Fruit fly (Drosophila melanogaster): ENCODE results near the gene EloB.

EloB gene

dm6 chr3R:20549017-20549854 is 30.4 kb downstream of the EloB start:
- TF ChIP-seq CG14655 (GFP tag; optimal IDR thresholded peaks at IDR 0.05) (no peak), rn (GFP tag; IDR thresholded peaks at IDR 0.05) (no peak), CG17806 (tag; optimal IDR thresholded peaks at IDR 0.05) (no peak), gl (tag; optimal IDR thresholded peaks at IDR 0.05) (no peak), CG15710 (tag; optimal IDR thresholded peaks at IDR 0.05) (no peak), D1 (tag; optimal IDR thresholded peaks at IDR 0.05) (no peak), CG13204 (GFP tag; optimal IDR thresholded peaks at IDR 0.05) (no peak), CG10348 (GFP tag; IDR thresholded peaks at IDR 0.05) (no peak), CG8159 (tag; optimal IDR thresholded peaks at IDR 0.05) (no peak), Pif1B (GFP tag; optimal IDR thresholded peaks at IDR 0.05) (no peak), CG32121 (GFP tag; IDR thresholded peaks at IDR 0.05) (0 out of 2 replicates have a peak, but pooled peaks have one; percentile 36), Snoo (tag; optimal IDR thresholded peaks at IDR 0.05) (no peak), Ets98B (GFP tag; IDR thresholded peaks at IDR 0.05) (peak; percentile 60), CG9948 (tag; optimal IDR thresholded peaks at IDR 0.05) (no peak), Pif1A (GFP tag; optimal IDR thresholded peaks at IDR 0.05) (no peak), fd96Ca (GFP tag; IDR thresholded peaks at IDR 0.05) (peak; percentile 55; the same call in 2 of the 3 replicates), CG8301 (tag; optimal IDR thresholded peaks at IDR 0.05) (no peak), CG4496 (GFP tag; IDR thresholded peaks at IDR 0.05) (0 out of 3 replicates have a peak, but pooled peaks have one; percentile 31), CG12605 (GFP tag; IDR thresholded peaks at IDR 0.05) (0 out of 2 replicates have a peak, but pooled peaks have one; percentile 22), EcR (GFP tag; optimal IDR thresholded peaks at IDR 0.05) (peak; percentile 86), CG34367 (tag; optimal IDR thresholded peaks at IDR 0.05) (no peak)

dm6 chr3R:20548255-20548654 is 31.4 kb downstream of the EloB start:
- TF ChIP-seq CG12605 (GFP tag; IDR thresholded peaks at IDR 0.05) (no peak), fd96Ca (GFP tag; IDR thresholded peaks at IDR 0.05) (no peak), CG8159 (tag; optimal IDR thresholded peaks at IDR 0.05) (no peak), CG15710 (tag; optimal IDR thresholded peaks at IDR 0.05) (no peak), CG9948 (tag; optimal IDR thresholded peaks at IDR 0.05) (no peak), D1 (tag; optimal IDR thresholded peaks at IDR 0.05) (no peak), CG8301 (tag; optimal IDR thresholded peaks at IDR 0.05) (no peak), Pif1A (GFP tag; optimal IDR thresholded peaks at IDR 0.05) (no peak), CG4496 (GFP tag; IDR thresholded peaks at IDR 0.05) (no peak), Ets98B (GFP tag; IDR thresholded peaks at IDR 0.05) (no peak), CG14655 (GFP tag; optimal IDR thresholded peaks at IDR 0.05) (no peak), rn (GFP tag; IDR thresholded peaks at IDR 0.05) (no peak), Pif1B (GFP tag; optimal IDR thresholded peaks at IDR 0.05) (no peak), CG10348 (GFP tag; IDR thresholded peaks at IDR 0.05) (no peak), EcR (GFP tag; optimal IDR thresholded peaks at IDR 0.05) (no peak), CG17806 (tag; optimal IDR thresholded peaks at IDR 0.05) (no peak), CG13204 (GFP tag; optimal IDR thresholded peaks at IDR 0.05) (no peak)

- no peak for TF ChIP-seq rn (GFP tag; IDR thresholded peaks at IDR 0.05)
- no peak for TF ChIP-seq CG9948 (tag; optimal IDR thresholded peaks at IDR 0.05)
- TF ChIP-seq Snoo (tag; optimal IDR thresholded peaks at IDR 0.05), result no peak
- TF ChIP-seq CG8301 (tag; optimal IDR thresholded peaks at IDR 0.05), result no peak
- no peak for TF ChIP-seq Ets98B (GFP tag; IDR thresholded peaks at IDR 0.05)
- no peak for TF ChIP-seq CG17806 (tag; optimal IDR thresholded peaks at IDR 0.05)
- TF ChIP-seq CG15710 (tag; optimal IDR thresholded peaks at IDR 0.05), result peak; percentile 42
- peak; percentile 62 for TF ChIP-seq CG13204 (GFP tag; optimal IDR thresholded peaks at IDR 0.05)
- no peak for TF ChIP-seq Pif1A (GFP tag; optimal IDR thresholded peaks at IDR 0.05)
- peak; percentile 17 for TF ChIP-seq EcR (GFP tag; optimal IDR thresholded peaks at IDR 0.05)
- peak; percentile 42; the same call in 1 of the 2 replicates for TF ChIP-seq CG12605 (GFP tag; IDR thresholded peaks at IDR 0.05)
- no peak for TF ChIP-seq CG8159 (tag; optimal IDR thresholded peaks at IDR 0.05)
- TF ChIP-seq CG34367 (tag; optimal IDR thresholded peaks at IDR 0.05), result no peak
- no peak for TF ChIP-seq D1 (tag; optimal IDR thresholded peaks at IDR 0.05)
- TF ChIP-seq Pif1B (GFP tag; optimal IDR thresholded peaks at IDR 0.05), result no peak
- TF ChIP-seq fd96Ca (GFP tag; IDR thresholded peaks at IDR 0.05), result 0 out of 3 replicates have a peak, but pooled peaks have one; percentile 48
- no peak for TF ChIP-seq CG32121 (GFP tag; IDR thresholded peaks at IDR 0.05)
- peak; percentile 70 for TF ChIP-seq gl (tag; optimal IDR thresholded peaks at IDR 0.05)
- TF ChIP-seq CG10348 (GFP tag; IDR thresholded peaks at IDR 0.05), result no peak
- TF ChIP-seq CG4496 (GFP tag; IDR thresholded peaks at IDR 0.05), result peak; percentile 66
Observed at dm6 chr3R:20547758-20548157, 31.9 kb downstream of the EloB start.

dm6 chr3R:20546662-20547620 is 32.7 kb downstream of the EloB start:
- no peak for TF ChIP-seq D1 (tag; optimal IDR thresholded peaks at IDR 0.05)
- TF ChIP-seq CG8159 (tag; optimal IDR thresholded peaks at IDR 0.05), result no peak
- TF ChIP-seq Pif1A (GFP tag; optimal IDR thresholded peaks at IDR 0.05), result peak; percentile 17
- TF ChIP-seq CG14655 (GFP tag; optimal IDR thresholded peaks at IDR 0.05), result peak; percentile 18
- no peak for TF ChIP-seq rn (GFP tag; IDR thresholded peaks at IDR 0.05)
- 0 out of 3 replicates have a peak, but pooled peaks have one; percentile 6 for TF ChIP-seq CG4496 (GFP tag; IDR thresholded peaks at IDR 0.05)
- 0 out of 3 replicates have a peak, but pooled peaks have one; percentile 20 for TF ChIP-seq fd96Ca (GFP tag; IDR thresholded peaks at IDR 0.05)
